Fruit fly (Drosophila melanogaster) whole organism, embryonic: ENCODE measurements around the gene Dcps.

ENCODE experiments used
- B-H2 ChIP-seq: fragments of 200-800 bp; sonication (Bioruptor generic); optimal IDR thresholded peaks from 2 replicates; lab custom pipeline; 2018; ENCODE audit warnings: missing biosample characterization, mild to moderate bottlenecking, missing genetic modification characterization
- Blimp-1 ChIP-seq: fragments of 200-800 bp; sonication (Bioruptor generic); optimal IDR thresholded peaks from 3 replicates; lab custom pipeline; 2018; ENCODE audit warnings: missing biosample characterization, missing genetic modification characterization, mild to moderate bottlenecking, moderate library complexity, missing genetic modification reagents
- Bteb2 ChIP-seq: fragments of 200-800 bp; sonication (Bioruptor generic); optimal IDR thresholded peaks from 2 replicates; lab custom pipeline; 2016; ENCODE audit warnings: missing biosample characterization, missing genetic modification characterization
- CG10274 ChIP-seq: fragments of 200-800 bp; sonication (Bioruptor generic); optimal IDR thresholded peaks from 3 replicates; lab custom pipeline; 2017; ENCODE audit warnings: missing biosample characterization, mild to moderate bottlenecking, missing genetic modification characterization
- CG10431 ChIP-seq: fragments of 200-800 bp; sonication (Bioruptor generic); optimal IDR thresholded peaks from 3 replicates; lab custom pipeline; 2018; ENCODE audit warnings: missing biosample characterization, mild to moderate bottlenecking, missing genetic modification characterization
- CG10462 ChIP-seq: fragments of 200-800 bp; sonication (Bioruptor generic); optimal IDR thresholded peaks from 2 replicates; lab custom pipeline; 2016; ENCODE audit warnings: missing biosample characterization, missing genetic modification characterization
- CG10543 ChIP-seq: fragments of 200-800 bp; sonication (Bioruptor generic); optimal IDR thresholded peaks from 3 replicates; lab custom pipeline; 2017; ENCODE audit warnings: missing biosample characterization, mild to moderate bottlenecking, missing genetic modification characterization, moderate library complexity
- CG10979 ChIP-seq: fragments of 200-800 bp; sonication (Bioruptor generic); optimal IDR thresholded peaks from 2 replicates; lab custom pipeline; 2018; ENCODE audit warnings: missing biosample characterization, mild to moderate bottlenecking, missing genetic modification characterization, moderate library complexity
- CG11456 ChIP-seq: fragments of 200-800 bp; sonication (Bioruptor generic); IDR thresholded peaks from 3 replicates; pipeline ENCODE4 v1.3.6; 2022; ENCODE audit warnings: missing biosample characterization, missing genetic modification characterization
- CG12942 ChIP-seq: fragments of 200-800 bp; sonication (Bioruptor generic); optimal IDR thresholded peaks from 3 replicates; lab custom pipeline; 2016; ENCODE audit warnings: missing biosample characterization, missing genetic modification characterization
- CG14667 ChIP-seq: fragments of 200-800 bp; sonication (Bioruptor generic); IDR thresholded peaks from 2 replicates; pipeline ENCODE4 v1.3.6; 2022; ENCODE audit warnings: missing biosample characterization, missing genetic modification characterization
- CG14965 ChIP-seq: fragments of 200-800 bp; sonication (Bioruptor generic); optimal IDR thresholded peaks from 2 replicates; lab custom pipeline; 2016; ENCODE audit warnings: missing biosample characterization, missing genetic modification characterization, borderline replicate concordance
- CG15073 ChIP-seq: fragments of 200-800 bp; sonication (Bioruptor generic); optimal IDR thresholded peaks from 2 replicates; lab custom pipeline; 2016; ENCODE audit warnings: missing biosample characterization, missing genetic modification characterization
- CG17802 ChIP-seq: fragments of 200-800 bp; sonication (Bioruptor generic); optimal IDR thresholded peaks from 2 replicates; lab custom pipeline; 2018; ENCODE audit warnings: missing biosample characterization, mild to moderate bottlenecking, missing genetic modification characterization, moderate library complexity
- CG2120 ChIP-seq: fragments of 200-800 bp; sonication (Bioruptor generic); optimal IDR thresholded peaks from 3 replicates; lab custom pipeline; 2016; ENCODE audit warnings: missing biosample characterization, missing genetic modification characterization
- CG2889 ChIP-seq: fragments of 200-800 bp; sonication (Bioruptor generic); IDR thresholded peaks from 3 replicates; pipeline ENCODE4 v1.3.6; 2022; ENCODE audit warnings: missing biosample characterization, missing genetic modification characterization
- CG3065 ChIP-seq: fragments of 200-800 bp; sonication (Bioruptor generic); optimal IDR thresholded peaks from 2 replicates; lab custom pipeline; 2016; ENCODE audit warnings: missing biosample characterization, missing genetic modification characterization
- CG31365 ChIP-seq: fragments of 200-800 bp; sonication (Bioruptor generic); optimal IDR thresholded peaks from 2 replicates; lab custom pipeline; 2018; ENCODE audit warnings: missing biosample characterization, mild to moderate bottlenecking, missing genetic modification characterization
- CG4424 ChIP-seq: fragments of 200-800 bp; sonication (Bioruptor generic); optimal IDR thresholded peaks from 3 replicates; lab custom pipeline; 2016; ENCODE audit warnings: missing biosample characterization, missing genetic modification characterization
- CG6254 ChIP-seq: fragments of 200-800 bp; sonication (Bioruptor generic); optimal IDR thresholded peaks from 3 replicates; lab custom pipeline; 2017; ENCODE audit warnings: mild to moderate bottlenecking, missing biosample characterization, missing genetic modification reagents, missing genetic modification characterization
- CG8290 ChIP-seq, 3 experiments: fragments of 200-800 bp; sonication (Bioruptor generic); optimal IDR thresholded peaks; 2 replicates each; lab custom pipeline; 2016 to 2019; ENCODE audit warnings: missing biosample characterization in 3 of 3, missing genetic modification characterization in 3 of 3, mild to moderate bottlenecking in 2 of 3, moderate library complexity in 1 of 3
- CG8478 ChIP-seq: fragments of >200 bp; optimal IDR thresholded peaks from 2 replicates; lab custom pipeline; 2018
- CG9437 ChIP-seq: fragments of 200-800 bp; sonication (Bioruptor generic); optimal IDR thresholded peaks from 2 replicates; lab custom pipeline; 2018; ENCODE audit warnings: missing biosample characterization, mild to moderate bottlenecking, missing genetic modification characterization
- D19A ChIP-seq: fragments of 200-800 bp; optimal IDR thresholded peaks from 3 replicates; lab custom pipeline; 2019; ENCODE audit warnings: missing biosample characterization, mild to moderate bottlenecking, missing genetic modification characterization, moderate library complexity
- Dip2 ChIP-seq: fragments of 200-800 bp; sonication (Bioruptor generic); IDR thresholded peaks from 2 replicates; pipeline ENCODE4 v1.3.6; 2022; ENCODE audit warnings: missing biosample characterization, missing genetic modification characterization
- HLH4C ChIP-seq: fragments of 200-800 bp; sonication (Bioruptor generic); IDR thresholded peaks from 3 replicates; pipeline ENCODE4 v1.3.6; 2022; ENCODE audit warnings: missing biosample characterization, missing genetic modification characterization; ENCODE audit not compliant: partially characterized antibody
- HLHmδ ChIP-seq: fragments of 200-800 bp; sonication (Bioruptor generic); optimal IDR thresholded peaks from 2 replicates; lab custom pipeline; 2018; ENCODE audit warnings: missing biosample characterization, mild to moderate bottlenecking, missing genetic modification characterization, moderate library complexity
- Lim3 ChIP-seq: fragments of 200-800 bp; sonication (Bioruptor generic); IDR thresholded peaks from 2 replicates; pipeline ENCODE4 v1.3.6; 2022; ENCODE audit warnings: missing biosample characterization, missing genetic modification characterization
- MBD-R2 ChIP-seq: fragments of 200-800 bp; sonication (Bioruptor generic); IDR thresholded peaks from 2 replicates; pipeline ENCODE4 v1.3.6; 2022; ENCODE audit warnings: missing biosample characterization, missing genetic modification characterization
- Mad ChIP-seq: fragments of 200-800 bp; sonication (Bioruptor generic); optimal IDR thresholded peaks from 2 replicates; lab custom pipeline; 2016; ENCODE audit warnings: missing biosample characterization, missing genetic modification characterization
- Oaz ChIP-seq: fragments of 200-800 bp; sonication (Bioruptor generic); IDR thresholded peaks from 2 replicates; pipeline ENCODE4 v1.3.6; 2022; ENCODE audit warnings: missing biosample characterization, missing genetic modification characterization
- PHDP ChIP-seq: fragments of 200-800 bp; sonication (Bioruptor generic); optimal IDR thresholded peaks from 3 replicates; lab custom pipeline; 2018; ENCODE audit warnings: missing biosample characterization, mild to moderate bottlenecking, missing genetic modification characterization, moderate library complexity
- Sox102F ChIP-seq: fragments of 200-800 bp; sonication (Bioruptor generic); optimal IDR thresholded peaks from 2 replicates; lab custom pipeline; 2018; ENCODE audit warnings: missing biosample characterization, mild to moderate bottlenecking, missing genetic modification characterization, moderate library complexity
- btn ChIP-seq: fragments of 200-800 bp; sonication (Bioruptor generic); optimal IDR thresholded peaks from 2 replicates; lab custom pipeline; 2016; ENCODE audit warnings: missing biosample characterization, missing genetic modification characterization
- crp ChIP-seq, 2 experiments: fragments of 200-800 bp; sonication (Bioruptor generic); optimal IDR thresholded peaks; 2 replicates in 1 of 2; 3 replicates in 1 of 2; lab custom pipeline; 2017; ENCODE audit warnings: missing biosample characterization in 2 of 2, missing genetic modification characterization in 2 of 2, mild to moderate bottlenecking in 1 of 2, moderate library complexity in 1 of 2
- cwo ChIP-seq: fragments of 200-800 bp; sonication (Bioruptor generic); optimal IDR thresholded peaks from 3 replicates; lab custom pipeline; 2017; ENCODE audit warnings: missing biosample characterization, missing genetic modification characterization, mild to moderate bottlenecking, moderate library complexity, missing genetic modification reagents
- dmrt11E ChIP-seq: fragments of 200-800 bp; sonication (Bioruptor generic); optimal IDR thresholded peaks from 3 replicates; lab custom pipeline; 2018; ENCODE audit warnings: missing biosample characterization, mild to moderate bottlenecking, missing genetic modification characterization, moderate library complexity
- eyg ChIP-seq: fragments of 200-800 bp; sonication (Bioruptor generic); optimal IDR thresholded peaks from 3 replicates; lab custom pipeline; 2016; ENCODE audit warnings: missing biosample characterization, missing genetic modification characterization
- gce ChIP-seq: fragments of 200-800 bp; sonication (Bioruptor generic); IDR thresholded peaks from 3 replicates; pipeline ENCODE4 v1.3.6; 2022; ENCODE audit warnings: missing biosample characterization, missing genetic modification characterization
- gem ChIP-seq: fragments of 200-800 bp; sonication (Bioruptor generic); optimal IDR thresholded peaks from 2 replicates; lab custom pipeline; 2019; ENCODE audit warnings: missing biosample characterization, mild to moderate bottlenecking, missing genetic modification characterization, moderate library complexity
- knrl ChIP-seq: fragments of 200-800 bp; sonication (Bioruptor generic); IDR thresholded peaks from 3 replicates; pipeline ENCODE4 v1.3.6; 2022; ENCODE audit warnings: missing biosample characterization, missing genetic modification characterization; ENCODE audit not compliant: partially characterized antibody
- lmd ChIP-seq: fragments of 200-800 bp; sonication (Bioruptor generic); IDR thresholded peaks from 2 replicates; pipeline ENCODE4 v1.3.6; 2022; ENCODE audit warnings: missing biosample characterization, missing genetic modification characterization
- luna ChIP-seq: fragments of 200-800 bp; sonication (Bioruptor generic); optimal IDR thresholded peaks from 2 replicates; lab custom pipeline; 2016; ENCODE audit warnings: missing biosample characterization, missing genetic modification characterization
- mld ChIP-seq: fragments of 200-800 bp; sonication (Bioruptor generic); IDR thresholded peaks from 3 replicates; pipeline ENCODE4 v1.3.6; 2022; ENCODE audit warnings: missing biosample characterization, missing genetic modification characterization; ENCODE audit not compliant: partially characterized antibody
- pnt ChIP-seq: fragments of 200-800 bp; sonication (Bioruptor generic); optimal IDR thresholded peaks from 3 replicates; lab custom pipeline; 2016; ENCODE audit warnings: missing biosample characterization, missing genetic modification characterization
- schlank ChIP-seq: fragments of 200-800 bp; sonication (Bioruptor generic); optimal IDR thresholded peaks from 2 replicates; lab custom pipeline; 2018; ENCODE audit warnings: missing biosample characterization, mild to moderate bottlenecking, missing genetic modification characterization
- tna ChIP-seq: fragments of 200-800 bp; sonication (Bioruptor generic); IDR thresholded peaks from 2 replicates; pipeline ENCODE4 v1.3.6; 2022; ENCODE audit warnings: missing biosample characterization, missing genetic modification characterization; ENCODE audit not compliant: partially characterized antibody
- trh ChIP-seq: fragments of 200-800 bp; sonication (Bioruptor generic); optimal IDR thresholded peaks from 2 replicates; lab custom pipeline; 2016; ENCODE audit warnings: missing biosample characterization, missing genetic modification characterization
- tx ChIP-seq: fragments of 200-800 bp; sonication (Bioruptor generic); optimal IDR thresholded peaks from 2 replicates; lab custom pipeline; 2016; ENCODE audit warnings: missing biosample characterization, missing genetic modification characterization
- wor ChIP-seq: fragments of 200-800 bp; sonication (Bioruptor generic); IDR thresholded peaks from 2 replicates; pipeline ENCODE4 v1.3.6; 2022; ENCODE audit warnings: missing biosample characterization, missing genetic modification characterization

Dcps gene

DNA sequence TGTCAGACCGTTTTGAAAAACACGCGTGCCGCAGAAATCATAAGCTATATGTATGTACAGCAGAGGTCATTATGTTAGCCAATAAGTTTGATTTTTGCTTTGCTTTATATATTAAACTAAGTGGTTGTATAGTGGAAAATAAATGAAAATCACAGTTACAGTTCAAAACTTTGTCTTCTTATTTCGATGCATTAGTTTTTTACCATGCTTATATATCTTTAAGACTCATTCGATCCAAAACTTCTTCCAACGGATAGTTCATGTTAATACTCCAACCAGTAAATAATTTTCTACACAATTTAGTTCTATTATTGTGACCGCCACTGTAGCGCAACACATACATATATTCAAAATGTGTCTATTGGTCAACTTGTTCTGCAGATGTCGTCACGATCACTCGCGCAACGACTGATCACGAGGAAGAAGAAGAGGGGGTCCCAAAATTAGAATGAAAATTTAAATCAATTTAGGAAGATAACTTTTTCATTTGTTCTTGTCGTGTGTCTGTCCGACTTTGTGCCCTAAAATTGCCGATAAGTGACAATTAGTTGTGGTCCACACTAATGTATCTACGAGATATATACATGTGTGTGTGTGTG is 49.0 kb downstream of the Dcps start (continued):
- TF ChIP-seq CG10979 (tag; lab: Kevin White, UChicago) (peak; percentile 80), Oaz (GFP tag; lab: Robert Waterston, UW) (no peak), lmd (GFP tag; lab: Robert Waterston, UW) (peak; percentile 73), wor (peak; percentile 29; the same call in 1 of the 2 replicates), CG3065 (GFP tag; lab: Kevin White, UChicago) (no peak), CG14667 (GFP tag; lab: Robert Waterston, UW) (no peak), luna (GFP tag; lab: Kevin White, UChicago) (no peak), PHDP (peak; percentile 79), CG31365 (no peak), dmrt11E (tag; lab: Kevin White, UChicago) (no peak), cwo (GFP tag; lab: Kevin White, UChicago) (peak; percentile 72), Mad (GFP tag; lab: Kevin White, UChicago) (peak; percentile 4), HLH4C (GFP tag; lab: Robert Waterston, UW) (no peak), CG8478 (no peak), gem (tag; lab: Kevin White, UChicago) (peak; percentile 82), B-H2 (GFP tag; lab: Kevin White, UChicago) (no peak), CG6254 (peak; percentile 64), CG4424 (GFP tag; lab: Kevin White, UChicago) (peak; percentile 64), tx (GFP tag; lab: Kevin White, UChicago) (peak; percentile 54), CG10431 (GFP tag; lab: Kevin White, UChicago) (no peak), HLHmδ (GFP tag; lab: Kevin White, UChicago) (no peak), CG10543 (peak; percentile 66), eyg (GFP tag; lab: Kevin White, UChicago) (no peak), CG12942 (GFP tag; lab: Kevin White, UChicago) (no peak), CG2889 (GFP tag; lab: Robert Waterston, UW) (no peak), Dip2 (GFP tag; lab: Robert Waterston, UW) (no peak), crp (GFP tag; optimal IDR thresholded peaks at IDR 0.05; lab: Kevin White, UChicago) (no peak), mld (GFP tag; lab: Robert Waterston, UW) (no peak), CG2120 (no peak), Sox102F (peak; percentile 71), CG14965 (no peak), CG10462 (GFP tag; lab: Kevin White, UChicago) (no peak), Blimp-1 (GFP tag; lab: Kevin White, UChicago) (no peak), btn (GFP tag; lab: Kevin White, UChicago) (no peak), CG8290 (GFP tag; optimal IDR thresholded peaks at IDR 0.05; lab: Kevin White, UChicago) (no peak), CG8290 (tag; optimal IDR thresholded peaks at IDR 0.05; lab: Kevin White, UChicago) (no peak), CG9437 (GFP tag; lab: Kevin White, UChicago) (peak; percentile 59), CG15073 (GFP tag; lab: Kevin White, UChicago) (no peak), schlank (tag; lab: Kevin White, UChicago) (peak; percentile 21), CG10274 (GFP tag; lab: Kevin White, UChicago) (peak; percentile 19), knrl (GFP tag; lab: Robert Waterston, UW) (no peak), MBD-R2 (GFP tag; lab: Robert Waterston, UW) (no peak), pnt (GFP tag; lab: Kevin White, UChicago) (no peak), D19A (tag; lab: Kevin White, UChicago) (no peak), trh (GFP tag; lab: Kevin White, UChicago) (no peak), gce (GFP tag; lab: Robert Waterston, UW) (no peak), CG17802 (tag; lab: Kevin White, UChicago) (no peak), Bteb2 (peak; percentile 7), Lim3 (GFP tag; lab: Robert Waterston, UW) (no peak), tna (GFP tag; lab: Robert Waterston, UW) (no peak), CG11456 (no peak)
